Fruit fly (Drosophila melanogaster): ENCODE data around the gene SdhCL.

The SdhCL gene

DNA sequence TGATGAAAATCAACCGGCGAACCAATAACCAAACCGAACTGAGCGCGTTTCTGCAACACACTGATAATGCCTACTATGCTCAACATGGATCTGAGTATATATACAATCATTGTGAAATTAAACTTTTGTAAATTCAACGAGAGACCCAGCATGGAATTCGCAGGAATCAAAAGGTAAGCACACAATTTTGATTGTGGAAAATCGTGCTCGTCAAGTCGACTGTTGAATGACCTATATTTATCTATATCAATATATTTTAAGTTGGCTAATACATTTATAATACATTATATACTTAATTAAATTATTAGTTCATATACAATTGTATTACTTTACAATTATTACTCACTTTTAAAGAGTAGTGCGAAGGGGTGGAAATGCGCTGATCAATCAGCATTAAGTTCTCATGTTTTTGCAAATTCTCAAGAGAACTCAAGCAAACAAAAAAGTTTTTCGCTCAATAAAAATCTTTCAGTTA, 38.3 kb upstream of the SdhCL start, which contains the start of gene Ugt302K1 (continued):
- TF ChIP-seq NC2β (GFP tag; optimal IDR thresholded peaks at IDR 0.05) (no peak), ac (GFP tag; optimal IDR thresholded peaks at IDR 0.05) (no peak), CG31224 (GFP tag; IDR thresholded peaks at IDR 0.05) (0 out of 2 replicates have a peak, but pooled peaks have one; percentile 22), gcm (GFP tag; optimal IDR thresholded peaks at IDR 0.05) (no peak), CG1602 (GFP tag; optimal IDR thresholded peaks at IDR 0.05) (no peak), twi (tag; optimal IDR thresholded peaks at IDR 0.05) (no peak), Oli (tag; optimal IDR thresholded peaks at IDR 0.05) (no peak), CG9797 (GFP tag; optimal IDR thresholded peaks at IDR 0.05) (no peak), CG34422 (GFP tag; IDR thresholded peaks at IDR 0.05) (no peak), CG8478 (optimal IDR thresholded peaks at IDR 0.05) (no peak), ind (GFP tag; optimal IDR thresholded peaks at IDR 0.05) (peak; percentile 21), ems (GFP tag; optimal IDR thresholded peaks at IDR 0.05) (no peak), CG10462 (GFP tag; optimal IDR thresholded peaks at IDR 0.05) (no peak), CG9215 (GFP tag; IDR thresholded peaks at IDR 0.05) (0 out of 2 replicates have a peak, but pooled peaks have one; percentile 15), CG11695 (GFP tag; IDR thresholded peaks at IDR 0.05) (no peak), Dll (GFP tag; IDR thresholded peaks at IDR 0.05; ENCODE audit: partially characterized antibody) (no peak), CG16815 (GFP tag; optimal IDR thresholded peaks at IDR 0.05) (no peak), E2f2 (GFP tag; IDR thresholded peaks at IDR 0.05) (no peak), CG4282 (GFP tag; optimal IDR thresholded peaks at IDR 0.05) (no peak), CG7786 (GFP tag; optimal IDR thresholded peaks at IDR 0.05) (no peak), sob (GFP tag; IDR thresholded peaks at IDR 0.05) (no peak; the same call in 1 of the 2 replicates), gro (GFP tag; optimal IDR thresholded peaks at IDR 0.05) (no peak), Hsf (GFP tag; optimal IDR thresholded peaks at IDR 0.05) (no peak)

DNA sequence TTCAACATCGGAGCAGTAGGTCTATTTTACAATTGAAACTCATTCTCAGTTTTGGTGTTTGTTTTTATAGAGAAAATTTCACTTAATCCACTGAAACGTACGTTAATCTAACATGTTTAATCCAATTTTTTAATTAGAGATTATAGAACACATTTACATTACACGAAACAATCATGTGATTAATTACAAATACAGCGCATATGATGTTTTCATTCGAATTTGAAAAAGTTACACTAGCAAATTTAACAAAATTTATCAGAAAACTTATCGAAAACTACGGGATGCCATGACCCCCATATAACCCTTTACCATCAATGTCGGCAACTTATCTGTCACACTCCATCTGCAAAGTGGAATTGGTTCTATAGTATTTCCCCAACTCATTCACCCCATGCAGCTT, 29.6 kb upstream of the SdhCL start, which contains the start of gene CheA86a:
Gene CheA86a (minus strand): TSS at position 101 of the 400 bp plus-strand sequence.
- no peak for TF ChIP-seq dm (GFP tag; optimal IDR thresholded peaks at IDR 0.05)
- TF ChIP-seq CG3847 (GFP tag; IDR thresholded peaks at IDR 0.05), result no peak
- no peak for TF ChIP-seq Bteb2 (GFP tag; optimal IDR thresholded peaks at IDR 0.05)
- no peak for TF ChIP-seq btn (GFP tag; optimal IDR thresholded peaks at IDR 0.05)
- TF ChIP-seq CG17612 (GFP tag; IDR thresholded peaks at IDR 0.05), result no peak
- no peak for TF ChIP-seq Sox102F (GFP tag; optimal IDR thresholded peaks at IDR 0.05)
- TF ChIP-seq CG31441 (GFP tag; IDR thresholded peaks at IDR 0.05), result no peak
- no peak for TF ChIP-seq CG11456 (GFP tag; IDR thresholded peaks at IDR 0.05)
- TF ChIP-seq bab2 (GFP tag; optimal IDR thresholded peaks at IDR 0.05), result no peak
- no peak for TF ChIP-seq ems (GFP tag; optimal IDR thresholded peaks at IDR 0.05)

DNA sequence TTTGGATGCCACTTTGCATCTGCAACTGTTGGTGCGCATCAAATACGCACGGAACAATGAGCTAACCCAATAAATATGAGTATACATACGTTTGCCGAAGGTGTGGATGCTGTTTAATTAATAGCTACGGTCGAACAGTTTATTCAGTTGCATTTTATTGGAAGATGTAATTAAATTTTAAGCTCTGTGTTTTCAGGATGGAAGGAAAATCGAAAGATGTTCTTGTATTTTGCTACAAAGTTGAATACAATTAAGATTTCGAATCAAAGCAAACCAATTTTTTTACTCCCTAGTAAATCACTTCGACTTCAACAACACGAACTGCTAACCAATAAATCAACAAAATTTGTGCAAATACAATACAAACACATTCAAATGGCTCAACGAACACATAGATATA, 21.4 kb upstream of the SdhCL start, which contains the start of gene mAcon2:
Gene mAcon2 (plus strand): TSS at position 301 of the 400 bp plus-strand sequence.
- TF ChIP-seq Bteb2 (GFP tag; optimal IDR thresholded peaks at IDR 0.05) (no peak), CG11504 (tag; optimal IDR thresholded peaks at IDR 0.05) (no peak), Atf-2 (GFP tag; optimal IDR thresholded peaks at IDR 0.05) (no peak), row (GFP tag; IDR thresholded peaks at IDR 0.05) (no peak), CG30403 (GFP tag; optimal IDR thresholded peaks at IDR 0.05) (no peak), usp (GFP tag; optimal IDR thresholded peaks at IDR 0.05) (no peak), tna (GFP tag; IDR thresholded peaks at IDR 0.05; ENCODE audit: partially characterized antibody) (no peak), CG34224 (GFP tag; IDR thresholded peaks at IDR 0.05; ENCODE audit: partially characterized antibody) (no peak), Sin3A (optimal IDR thresholded peaks at IDR 0.05) (no peak), lola (GFP tag; optimal IDR thresholded peaks at IDR 0.05) (no peak), en (GFP tag; optimal IDR thresholded peaks at IDR 0.05) (no peak), CG3847 (GFP tag; IDR thresholded peaks at IDR 0.05) (no peak), Sox102F (GFP tag; optimal IDR thresholded peaks at IDR 0.05) (no peak), wek (GFP tag; optimal IDR thresholded peaks at IDR 0.05) (no peak), sr (GFP tag; IDR thresholded peaks at IDR 0.05) (no peak), Antp (GFP tag; optimal IDR thresholded peaks at IDR 0.05) (no peak), CG10366 (GFP tag; IDR thresholded peaks at IDR 0.05) (no peak)

Measured in whole organism, embryonic.